Fruit fly (Drosophila melanogaster): ENCODE results near the gene CG8087.

DNA sequence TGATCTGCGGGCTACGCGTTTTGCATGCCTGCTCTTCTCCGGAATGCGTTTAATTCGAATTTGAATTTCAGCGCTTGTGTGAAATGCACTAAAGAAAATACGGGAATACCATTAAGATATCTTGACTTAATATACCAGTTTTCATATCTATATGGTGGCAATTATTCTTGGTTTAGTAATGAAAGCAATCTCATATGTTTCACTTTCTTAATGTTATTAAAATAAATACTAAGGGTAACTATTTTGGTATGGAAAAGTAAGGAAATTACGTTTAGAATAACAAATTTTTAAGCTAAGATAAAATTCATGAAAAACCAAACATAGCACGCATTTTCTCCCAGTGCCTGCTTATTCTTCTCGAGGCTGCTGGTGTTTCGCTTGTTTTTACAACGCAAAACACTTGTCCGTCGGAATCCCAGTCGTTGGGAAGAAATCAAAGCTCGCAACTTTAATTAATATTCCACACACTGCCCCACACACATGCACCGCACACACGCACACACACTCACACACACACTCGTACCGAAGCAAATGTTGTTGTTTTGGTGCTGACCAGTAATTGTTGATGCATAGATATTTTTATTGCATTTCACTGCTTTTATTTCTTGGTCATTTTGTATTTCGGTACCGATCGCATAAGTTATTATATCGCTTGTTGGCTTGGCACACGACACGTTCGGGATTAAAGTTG, 13.3 kb upstream of the CG8087 start:
- TF ChIP-seq CG12659 (GFP tag; optimal IDR thresholded peaks at IDR 0.05): no peak
- TF ChIP-seq CHES-1-like (GFP tag; optimal IDR thresholded peaks at IDR 0.05): no peak
- no peak for TF ChIP-seq bcd (GFP tag; optimal IDR thresholded peaks at IDR 0.05)
- no peak for TF ChIP-seq disco-r (GFP tag; optimal IDR thresholded peaks at IDR 0.05)
- TF ChIP-seq ttk (GFP tag; IDR thresholded peaks at IDR 0.05): no peak
- TF ChIP-seq Blimp-1 (GFP tag; optimal IDR thresholded peaks at IDR 0.05): peak; percentile 30
- TF ChIP-seq az2 (GFP tag; optimal IDR thresholded peaks at IDR 0.05): no peak
- TF ChIP-seq CG12299 (tag; optimal IDR thresholded peaks at IDR 0.05): no peak
- no peak for TF ChIP-seq Xrp1 (GFP tag; IDR thresholded peaks at IDR 0.05)
- TF ChIP-seq twi (tag; optimal IDR thresholded peaks at IDR 0.05): no peak
- no peak for TF ChIP-seq oc (tag; optimal IDR thresholded peaks at IDR 0.05)
- no peak for TF ChIP-seq CG42726 (GFP tag; IDR thresholded peaks at IDR 0.05; ENCODE audit: partially characterized antibody)
- TF ChIP-seq gsb (GFP tag; IDR thresholded peaks at IDR 0.05): no peak

All from whole organism, embryonic.